Worm (Caenorhabditis elegans) whole organism, late embryonic: ENCODE data around the gene ZC266.1.

Experiments used
- ceh-30 ChIP-seq: fragments of 150-350 bp; optimal IDR thresholded peaks from 2 replicates; lab custom pipeline; 2014; ENCODE audit warnings: missing biosample characterization, missing genetic modification characterization
- hlh-8 ChIP-seq: sonication (generic microtip); optimal IDR thresholded peaks from 2 replicates; lab custom pipeline; 2016; ENCODE audit warnings: missing genotype, missing genetic modification characterization, missing compliant biosample characterization
- odd-2 ChIP-seq: sonication (generic microtip); optimal IDR thresholded peaks from 2 replicates; lab custom pipeline; 2017; ENCODE audit warnings: antibody characterized with exemption, mild to moderate bottlenecking, missing genetic modification characterization, missing compliant biosample characterization
- pha-4 ChIP-seq: fragments of 150-350 bp; optimal IDR thresholded peaks from 2 replicates; lab custom pipeline; 2018; ENCODE audit warnings: missing biosample characterization, missing genetic modification reagents, missing genetic modification characterization

DNA sequence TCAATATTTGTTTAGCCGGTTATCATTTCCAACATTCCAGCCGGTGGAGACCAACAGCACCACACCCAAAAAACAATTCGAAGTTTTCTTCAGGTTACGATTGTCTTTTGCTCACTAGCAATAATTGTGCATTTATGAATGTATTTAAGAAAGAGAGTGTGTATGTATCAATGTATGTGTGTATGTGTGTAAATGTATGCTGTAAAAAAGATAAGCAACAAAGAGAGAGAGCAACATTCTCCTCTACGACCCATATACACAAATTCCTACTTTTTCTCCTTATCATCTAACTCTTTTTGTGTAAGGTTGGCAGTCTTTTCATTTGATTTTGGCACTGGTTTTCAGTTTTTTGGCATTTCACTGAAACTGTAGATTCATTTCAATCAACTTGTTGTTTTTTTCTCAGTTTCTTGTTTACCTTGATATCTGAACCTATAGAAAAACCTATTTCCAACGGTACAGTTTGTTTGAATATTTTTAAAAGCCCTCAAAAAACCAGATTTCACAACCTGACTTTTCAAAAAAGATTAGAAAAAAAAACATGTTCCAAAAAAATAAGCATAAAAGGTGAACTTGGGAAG is 20.9 kb upstream of the ZC266.1 start:
- TF ChIP-seq ceh-30 (no peak), odd-2 (tag; lab: Kevin White, UChicago) (no peak), hlh-8 (tag; lab: Kevin White, UChicago) (no peak), pha-4 (tag; lab: Kevin White, UChicago) (no peak)
